Worm (Caenorhabditis elegans) whole organism, late embryonic: ENCODE measurements around the gene clec-183.

ENCODE experiments used
- K09A11.1 ChIP-seq: sonication (generic microtip); optimal IDR thresholded peaks from 2 replicates; lab custom pipeline; 2017; ENCODE audit warnings: antibody characterized with exemption, mild to moderate bottlenecking, missing genetic modification characterization, missing compliant biosample characterization; ENCODE audit not compliant: insufficient read depth
- ceh-19 ChIP-seq: fragments of 200-800 bp; sonication (Bioruptor generic); optimal IDR thresholded peaks from 2 replicates; lab custom pipeline; 2018; ENCODE audit warnings: mild to moderate bottlenecking, missing genetic modification characterization, missing compliant biosample characterization
- ceh-22 ChIP-seq: sonication (generic microtip); optimal IDR thresholded peaks from 2 replicates; lab custom pipeline; 2017; ENCODE audit warnings: missing biosample characterization, missing genetic modification characterization
- ceh-34 ChIP-seq: sonication (generic microtip); optimal IDR thresholded peaks from 2 replicates; lab custom pipeline; 2016; ENCODE audit warnings: mild to moderate bottlenecking, missing genetic modification characterization, missing compliant biosample characterization
- elt-4 ChIP-seq: sonication (generic microtip); optimal IDR thresholded peaks from 2 replicates; lab custom pipeline; 2016; ENCODE audit warnings: missing genetic modification characterization, missing compliant biosample characterization
- fkh-10 ChIP-seq: fragments of 150-350 bp; optimal IDR thresholded peaks from 2 replicates; lab custom pipeline; 2014; ENCODE audit warnings: missing biosample characterization, missing genetic modification reagents, missing genetic modification characterization
- hlh-30 ChIP-seq: sonication (generic microtip); optimal IDR thresholded peaks from 2 replicates; lab custom pipeline; 2017; ENCODE audit warnings: antibody characterized with exemption, missing genetic modification characterization, missing compliant biosample characterization; ENCODE audit not compliant: insufficient read depth
- hlh-8 ChIP-seq: sonication (generic microtip); optimal IDR thresholded peaks from 2 replicates; lab custom pipeline; 2016; ENCODE audit warnings: missing genotype, missing genetic modification characterization, missing compliant biosample characterization
- lim-6 ChIP-seq: sonication (generic microtip); optimal IDR thresholded peaks from 2 replicates; lab custom pipeline; 2016; ENCODE audit warnings: missing genetic modification characterization, missing compliant biosample characterization
- nfya-1 ChIP-seq: sonication (generic microtip); optimal IDR thresholded peaks from 2 replicates; lab custom pipeline; 2017; ENCODE audit warnings: missing genetic modification characterization, mild to moderate bottlenecking, missing compliant biosample characterization, antibody characterized with exemption, moderate library complexity
- nhr-232 ChIP-seq: sonication (generic microtip); optimal IDR thresholded peaks from 2 replicates; lab custom pipeline; 2016; ENCODE audit warnings: missing genetic modification characterization, missing compliant biosample characterization
- npax-4 ChIP-seq: sonication (generic microtip); optimal IDR thresholded peaks from 2 replicates; lab custom pipeline; 2016; ENCODE audit warnings: missing genetic modification characterization, missing compliant biosample characterization
- pax-1 ChIP-seq: fragments of 150-350 bp; optimal IDR thresholded peaks from 2 replicates; lab custom pipeline; 2014; ENCODE audit warnings: missing biosample characterization, missing genetic modification characterization
- sox-2 ChIP-seq: fragments of 200-800 bp; sonication (Bioruptor generic); IDR thresholded peaks from 2 replicates; pipeline ENCODE4 v1.3.6; 2022; ENCODE audit warnings: missing genetic modification reagents, missing genetic modification characterization, missing compliant biosample characterization
- unc-42 ChIP-seq: sonication (generic microtip); optimal IDR thresholded peaks from 2 replicates; lab custom pipeline; 2016; ENCODE audit warnings: missing genotype, missing genetic modification characterization, missing compliant biosample characterization
- zip-5 ChIP-seq: sonication (generic microtip); optimal IDR thresholded peaks from 2 replicates; lab custom pipeline; 2016; ENCODE audit warnings: missing genetic modification characterization, missing compliant biosample characterization

The clec-183 gene

DNA sequence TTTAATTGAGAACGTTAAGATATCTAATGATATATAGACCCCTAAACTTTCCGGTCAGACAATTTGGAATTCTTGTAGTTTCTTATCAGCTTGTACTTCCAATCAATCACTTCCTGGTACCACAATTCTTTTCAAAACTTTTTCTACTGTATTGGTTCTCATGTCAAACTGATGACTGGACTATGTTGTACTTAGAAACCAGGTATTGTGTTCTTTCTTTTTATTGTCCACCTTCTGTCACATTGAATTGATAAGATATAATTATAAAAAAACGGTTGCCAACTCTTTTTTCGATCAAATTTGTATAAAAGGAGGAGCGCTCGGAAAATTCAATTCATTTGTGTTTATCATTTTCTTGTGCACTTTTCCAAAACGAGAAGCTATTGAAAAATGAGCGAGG, 50.5 kb downstream of the clec-183 start, which contains the start of gene C10C5.4:
TSS of gene C10C5.4 (plus strand) at position 281 of the 400 bp plus-strand sequence.
- TF ChIP-seq ceh-19 (GFP tag; lab: Kevin White, UChicago) (no peak), nfya-1 (no peak), npax-4 (tag; lab: Kevin White, UChicago) (no peak), pax-1 (no peak), ceh-34 (tag; lab: Kevin White, UChicago) (no peak), zip-5 (tag; lab: Kevin White, UChicago) (no peak), K09A11.1 (tag; lab: Kevin White, UChicago) (no peak), fkh-10 (GFP tag; lab: Kevin White, UChicago) (no peak), nhr-232 (tag; lab: Kevin White, UChicago) (no peak), unc-42 (tag; lab: Kevin White, UChicago) (no peak), elt-4 (tag; lab: Kevin White, UChicago) (no peak), hlh-8 (no peak), sox-2 (GFP tag; lab: Robert Waterston, UW) (no peak), lim-6 (tag; lab: Kevin White, UChicago) (no peak), ceh-22 (no peak), hlh-30 (no peak)
